Worm (Caenorhabditis elegans): ENCODE measurements around the gene scl-25.

DNA sequence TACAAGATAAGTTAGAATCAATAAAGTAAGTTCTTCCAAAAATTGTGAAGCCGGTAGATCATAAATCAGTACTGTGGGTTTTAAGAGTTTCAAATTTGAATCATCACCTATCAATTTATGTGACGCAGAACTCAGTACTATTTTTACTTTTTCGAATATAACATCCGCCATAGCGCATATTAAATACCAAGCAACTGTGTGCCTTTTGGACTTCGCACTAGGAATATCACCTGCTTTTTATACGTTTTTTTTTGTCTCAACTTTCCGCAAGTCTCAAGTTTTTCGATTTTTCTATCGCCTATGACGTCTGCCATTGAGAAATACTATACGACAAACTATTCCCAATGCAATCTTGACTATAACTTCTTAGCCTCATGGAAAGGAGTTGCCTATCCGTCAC, 12.7 kb upstream of the scl-25 start, which contains the start of gene srh-113:
- no peak for TF ChIP-seq ama-1 (optimal IDR thresholded peaks at IDR 0.05)
- TF ChIP-seq lin-15B (tag; optimal IDR thresholded peaks at IDR 0.05), result no peak
- no peak for TF ChIP-seq efl-1 (optimal IDR thresholded peaks at IDR 0.05)
- TF ChIP-seq efl-1 (GFP tag; optimal IDR thresholded peaks at IDR 0.05 in 1 of 2), result no peak
- TF ChIP-seq ceh-88 (GFP tag; IDR thresholded peaks at IDR 0.05), result no peak
- TF ChIP-seq aly-2 (tag; optimal IDR thresholded peaks at IDR 0.05), result no peak
- TF ChIP-seq nhr-20 (tag; optimal IDR thresholded peaks at IDR 0.05), result no peak
- no peak for TF ChIP-seq ceh-90 (tag; optimal IDR thresholded peaks at IDR 0.05)
- TF ChIP-seq skn-1 (tag; optimal IDR thresholded peaks at IDR 0.05), result no peak
- no peak for TF ChIP-seq unc-30 (tag; optimal IDR thresholded peaks at IDR 0.05)
- TF ChIP-seq mdl-1 (tag; optimal IDR thresholded peaks at IDR 0.05), result no peak
- TF ChIP-seq egl-27 (tag; optimal IDR thresholded peaks at IDR 0.05), result no peak
- no peak for TF ChIP-seq unc-62 (GFP tag; optimal IDR thresholded peaks at IDR 0.05)

Measured in whole organism, L1 larva.